Fruit fly (Drosophila melanogaster) whole organism, embryonic: ENCODE results near the gene sni.
A peak's percentile ranks its signal among the peaks of the same experiment; 100 is the strongest.

Source experiments
- ATbp ChIP-seq: fragments of 200-800 bp; sonication (Bioruptor generic); optimal IDR thresholded peaks from 2 replicates; lab custom pipeline; 2017; ENCODE audit warnings: missing biosample characterization, mild to moderate bottlenecking, missing genetic modification characterization, missing genetic modification reagents
- CG10147 ChIP-seq: fragments of 200-800 bp; sonication (Bioruptor generic); optimal IDR thresholded peaks from 2 replicates; lab custom pipeline; 2019; ENCODE audit warnings: missing biosample characterization, mild to moderate bottlenecking, missing genetic modification characterization, moderate library complexity
- CG10366 ChIP-seq: fragments of 200-800 bp; sonication (Bioruptor generic); IDR thresholded peaks from 2 replicates; pipeline ENCODE4 v1.3.6; 2022; ENCODE audit warnings: missing biosample characterization, missing genetic modification characterization
- CG10462 ChIP-seq: fragments of 200-800 bp; sonication (Bioruptor generic); optimal IDR thresholded peaks from 2 replicates; lab custom pipeline; 2016; ENCODE audit warnings: missing biosample characterization, missing genetic modification characterization
- CG10654 ChIP-seq: fragments of 200-800 bp; sonication (Bioruptor generic); optimal IDR thresholded peaks from 2 replicates; lab custom pipeline; 2016; ENCODE audit warnings: missing biosample characterization, missing genetic modification characterization
- CG10979 ChIP-seq: fragments of 200-800 bp; sonication (Bioruptor generic); optimal IDR thresholded peaks from 2 replicates; lab custom pipeline; 2018; ENCODE audit warnings: missing biosample characterization, mild to moderate bottlenecking, missing genetic modification characterization, moderate library complexity
- CG11398 ChIP-seq: fragments of 200-800 bp; sonication (Bioruptor generic); optimal IDR thresholded peaks from 2 replicates; lab custom pipeline; 2016; ENCODE audit warnings: missing biosample characterization, missing genetic modification characterization
- CG12236 ChIP-seq: fragments of 200-800 bp; sonication (Bioruptor generic); optimal IDR thresholded peaks from 2 replicates; lab custom pipeline; 2016; ENCODE audit warnings: missing biosample characterization, missing genetic modification characterization
- CG14710 ChIP-seq: fragments of 200-800 bp; sonication (Bioruptor generic); optimal IDR thresholded peaks from 3 replicates; lab custom pipeline; 2019; ENCODE audit warnings: missing biosample characterization, mild to moderate bottlenecking, missing genetic modification characterization, moderate library complexity
- CG1529 ChIP-seq: fragments of 200-800 bp; sonication (Bioruptor generic); optimal IDR thresholded peaks from 3 replicates; lab custom pipeline; 2018; ENCODE audit warnings: missing biosample characterization, missing genetic modification characterization
- CG1603 ChIP-seq: fragments of 200-800 bp; sonication (Bioruptor generic); optimal IDR thresholded peaks from 2 replicates; lab custom pipeline; 2019; ENCODE audit warnings: missing biosample characterization, mild to moderate bottlenecking, missing genetic modification characterization, moderate library complexity
- CG16813 ChIP-seq: fragments of 200-800 bp; sonication (Bioruptor generic); IDR thresholded peaks from 3 replicates; pipeline ENCODE4 v1.3.6; 2022; ENCODE audit warnings: missing biosample characterization, missing genetic modification characterization; ENCODE audit not compliant: partially characterized antibody
- CG17359 ChIP-seq: fragments of 200-800 bp; sonication (Bioruptor generic); optimal IDR thresholded peaks from 3 replicates; lab custom pipeline; 2018; ENCODE audit warnings: missing biosample characterization, mild to moderate bottlenecking, missing genetic modification characterization, moderate library complexity
- CG17361 ChIP-seq: fragments of 200-800 bp; sonication (Bioruptor generic); IDR thresholded peaks from 3 replicates; pipeline ENCODE4 v1.3.6; 2022; ENCODE audit warnings: missing biosample characterization, missing genetic modification characterization
- CG17385 ChIP-seq: fragments of 200-800 bp; sonication (Bioruptor generic); optimal IDR thresholded peaks from 3 replicates; lab custom pipeline; 2018; ENCODE audit warnings: missing biosample characterization, mild to moderate bottlenecking, missing genetic modification characterization
- CG17829 ChIP-seq: fragments of 200-800 bp; optimal IDR thresholded peaks from 2 replicates; lab custom pipeline; 2019; ENCODE audit warnings: missing biosample characterization, mild to moderate bottlenecking, missing genetic modification characterization, moderate library complexity
- CG1792 ChIP-seq: fragments of 200-800 bp; sonication (Bioruptor generic); optimal IDR thresholded peaks from 2 replicates; lab custom pipeline; 2016; ENCODE audit warnings: missing biosample characterization, missing genetic modification characterization
- CG18262 ChIP-seq: fragments of 200-800 bp; optimal IDR thresholded peaks from 3 replicates; lab custom pipeline; 2019; ENCODE audit warnings: missing biosample characterization, mild to moderate bottlenecking, missing genetic modification characterization, moderate library complexity
- CG18619 ChIP-seq: fragments of 200-800 bp; sonication (Bioruptor generic); optimal IDR thresholded peaks from 3 replicates; lab custom pipeline; 2017; ENCODE audit warnings: missing biosample characterization, mild to moderate bottlenecking, missing genetic modification characterization
- CG2129 ChIP-seq: fragments of 200-800 bp; sonication (Bioruptor generic); IDR thresholded peaks from 2 replicates; pipeline ENCODE4 v1.3.6; 2022; ENCODE audit warnings: missing biosample characterization, missing genetic modification characterization; ENCODE audit not compliant: partially characterized antibody
- CG2889 ChIP-seq: fragments of 200-800 bp; sonication (Bioruptor generic); IDR thresholded peaks from 3 replicates; pipeline ENCODE4 v1.3.6; 2022; ENCODE audit warnings: missing biosample characterization, missing genetic modification characterization
- CG31388 ChIP-seq: fragments of 200-800 bp; sonication (Bioruptor generic); optimal IDR thresholded peaks from 2 replicates; lab custom pipeline; 2016; ENCODE audit warnings: missing biosample characterization, missing genetic modification characterization
- CG33557 ChIP-seq: fragments of 200-800 bp; sonication (Bioruptor generic); optimal IDR thresholded peaks from 2 replicates; lab custom pipeline; 2019; ENCODE audit warnings: missing biosample characterization, mild to moderate bottlenecking, missing genetic modification characterization, moderate library complexity
- CG4424 ChIP-seq: fragments of 200-800 bp; sonication (Bioruptor generic); optimal IDR thresholded peaks from 3 replicates; lab custom pipeline; 2016; ENCODE audit warnings: missing biosample characterization, missing genetic modification characterization
- CG6765 ChIP-seq: fragments of 200-800 bp; sonication (Bioruptor generic); optimal IDR thresholded peaks from 3 replicates; lab custom pipeline; 2017; ENCODE audit warnings: missing biosample characterization, mild to moderate bottlenecking, missing genetic modification characterization
- Camta ChIP-seq: fragments of 200-800 bp; sonication (Bioruptor generic); optimal IDR thresholded peaks from 2 replicates; lab custom pipeline; 2016; ENCODE audit warnings: missing biosample characterization, missing genetic modification characterization
- Dad ChIP-seq: fragments of 200-800 bp; sonication (Bioruptor generic); optimal IDR thresholded peaks from 3 replicates; lab custom pipeline; 2016; ENCODE audit warnings: missing biosample characterization, missing genetic modification characterization
- Doc3 ChIP-seq: fragments of 200-800 bp; sonication (Bioruptor generic); IDR thresholded peaks from 3 replicates; pipeline ENCODE4 v1.3.6; 2022; ENCODE audit warnings: missing biosample characterization, missing genetic modification characterization; ENCODE audit not compliant: partially characterized antibody
- Eip74EF ChIP-seq, 2 experiments: fragments of 200-800 bp in 1 of 2; fragments of >200 bp in 1 of 2; sonication (Bioruptor generic) in 1 of 2; optimal IDR thresholded peaks; 2 replicates each; lab custom pipeline; 2017 to 2019; ENCODE audit warnings: missing biosample characterization in 2 of 2, missing genetic modification characterization in 2 of 2, mild to moderate bottlenecking in 1 of 2, moderate library complexity in 1 of 2
- Hmr ChIP-seq: fragments of 200-800 bp; sonication (Bioruptor generic); optimal IDR thresholded peaks from 3 replicates; lab custom pipeline; 2017; ENCODE audit warnings: mild to moderate bottlenecking, missing biosample characterization, missing genetic modification reagents, missing genetic modification characterization
- Hsf ChIP-seq: fragments of 200-800 bp; sonication (Bioruptor generic); optimal IDR thresholded peaks from 3 replicates; lab custom pipeline; 2016; ENCODE audit warnings: missing biosample characterization, missing genetic modification characterization
- Lhr ChIP-seq: fragments of 200-800 bp; sonication (Bioruptor generic); optimal IDR thresholded peaks from 3 replicates; lab custom pipeline; 2017; ENCODE audit warnings: mild to moderate bottlenecking, missing biosample characterization, missing genetic modification reagents, missing genetic modification characterization
- chn ChIP-seq: fragments of 200-800 bp; sonication (Bioruptor generic); optimal IDR thresholded peaks from 2 replicates; lab custom pipeline; 2016; ENCODE audit warnings: missing biosample characterization, missing genetic modification characterization
- corto ChIP-seq: fragments of 200-800 bp; sonication (Bioruptor generic); optimal IDR thresholded peaks from 2 replicates; lab custom pipeline; 2016; ENCODE audit warnings: missing biosample characterization, mild to moderate bottlenecking, missing genetic modification characterization, moderate library complexity
- crol ChIP-seq: fragments of 200-800 bp; sonication (Bioruptor generic); IDR thresholded peaks from 2 replicates; pipeline ENCODE4 v1.3.6; 2022; ENCODE audit warnings: missing biosample characterization, missing genetic modification characterization
- fd64A ChIP-seq: fragments of 200-800 bp; sonication (Bioruptor generic); optimal IDR thresholded peaks from 3 replicates; lab custom pipeline; 2018; ENCODE audit warnings: missing biosample characterization, mild to moderate bottlenecking, missing genetic modification characterization
- fd96Cb ChIP-seq: fragments of 200-800 bp; sonication (Bioruptor generic); optimal IDR thresholded peaks from 2 replicates; lab custom pipeline; 2018; ENCODE audit warnings: missing biosample characterization, mild to moderate bottlenecking, missing genetic modification characterization, moderate library complexity
- gfzf ChIP-seq: fragments of 200-800 bp; sonication (Bioruptor generic); optimal IDR thresholded peaks from 2 replicates; lab custom pipeline; 2016; ENCODE audit warnings: missing biosample characterization, mild to moderate bottlenecking, missing genetic modification characterization, moderate library complexity
- hb ChIP-seq: fragments of 200-800 bp; sonication (Bioruptor generic); IDR thresholded peaks from 3 replicates; pipeline ENCODE4 v1.3.6; 2022; ENCODE audit warnings: missing biosample characterization, missing genetic modification characterization; ENCODE audit not compliant: partially characterized antibody
- her ChIP-seq: fragments of 200-800 bp; sonication (Bioruptor generic); optimal IDR thresholded peaks from 2 replicates; lab custom pipeline; 2016; ENCODE audit warnings: missing biosample characterization, missing genetic modification characterization
- ind ChIP-seq: fragments of 200-800 bp; sonication (Bioruptor generic); optimal IDR thresholded peaks from 3 replicates; lab custom pipeline; 2016; ENCODE audit warnings: missing biosample characterization, missing genetic modification characterization
- jigr1 ChIP-seq: fragments of 200-800 bp; sonication (Bioruptor generic); IDR thresholded peaks from 3 replicates; pipeline ENCODE4 v1.3.6; 2022; ENCODE audit warnings: missing biosample characterization, missing genetic modification characterization
- klu ChIP-seq: fragments of 200-800 bp; sonication (Bioruptor generic); IDR thresholded peaks from 2 replicates; pipeline ENCODE4 v1.3.6; 2022; ENCODE audit warnings: missing biosample characterization, missing genetic modification characterization
- nmo ChIP-seq: fragments of 200-800 bp; sonication (Bioruptor generic); optimal IDR thresholded peaks from 2 replicates; lab custom pipeline; 2018; ENCODE audit warnings: missing biosample characterization, mild to moderate bottlenecking, missing genetic modification characterization, moderate library complexity
- pita ChIP-seq: fragments of 200-800 bp; sonication (Bioruptor generic); optimal IDR thresholded peaks from 2 replicates; lab custom pipeline; 2017; ENCODE audit warnings: missing biosample characterization, mild to moderate bottlenecking, missing genetic modification characterization
- ro ChIP-seq: fragments of 200-800 bp; sonication (Bioruptor generic); IDR thresholded peaks from 2 replicates; pipeline ENCODE4 v1.3.6; 2022; ENCODE audit warnings: missing biosample characterization, missing genetic modification characterization
- seq ChIP-seq: fragments of 200-800 bp; sonication (Bioruptor generic); IDR thresholded peaks from 2 replicates; pipeline ENCODE4 v1.3.6; 2022; ENCODE audit warnings: missing biosample characterization, missing genetic modification characterization
- trem ChIP-seq: fragments of 200-800 bp; optimal IDR thresholded peaks from 3 replicates; lab custom pipeline; 2019; ENCODE audit warnings: missing biosample characterization, mild to moderate bottlenecking, missing genetic modification characterization, moderate library complexity

sni gene

dm6 chrX:8254739-8255326 is 11.0 kb upstream of the sni start (continued):
- TF ChIP-seq CG10147 (GFP tag; lab: Kevin White, UChicago): no peak
- 0 out of 2 replicates have a peak, but pooled peaks have one; percentile 31 for TF ChIP-seq seq (GFP tag; lab: Robert Waterston, UW)
- no peak for TF ChIP-seq CG17829 (tag; lab: Kevin White, UChicago)
- TF ChIP-seq CG31388 (GFP tag; lab: Kevin White, UChicago): no peak
- TF ChIP-seq CG17359 (tag; lab: Kevin White, UChicago): peak; percentile 30
- no peak for TF ChIP-seq CG18262 (tag; lab: Kevin White, UChicago)
- TF ChIP-seq jigr1: no peak
- peak; percentile 27; the same call in 1 of the 2 replicates for TF ChIP-seq CG10366 (GFP tag; lab: Robert Waterston, UW)
- no peak for TF ChIP-seq CG14710
- TF ChIP-seq CG18619: no peak
- no peak for TF ChIP-seq crol (GFP tag; lab: Robert Waterston, UW)

- no peak for TF ChIP-seq CG6765 (GFP tag; lab: Kevin White, UChicago)
- TF ChIP-seq CG10654 (GFP tag; lab: Kevin White, UChicago): no peak
- peak; percentile 20 for TF ChIP-seq CG1603
- no peak for TF ChIP-seq CG1792 (GFP tag; lab: Kevin White, UChicago)
- TF ChIP-seq pita (GFP tag; lab: Kevin White, UChicago): no peak
- TF ChIP-seq hb (GFP tag; lab: Robert Waterston, UW): no peak
- peak; percentile 17 for TF ChIP-seq corto (GFP tag; lab: Kevin White, UChicago)
- TF ChIP-seq CG10979 (tag; lab: Kevin White, UChicago): peak; percentile 56
- TF ChIP-seq Lhr: no peak
- no peak for TF ChIP-seq Dad
- no peak for TF ChIP-seq klu (GFP tag; lab: Robert Waterston, UW)
- TF ChIP-seq her (GFP tag; lab: Kevin White, UChicago): no peak
- no peak for TF ChIP-seq Hmr (GFP tag; lab: Kevin White, UChicago)
- no peak for TF ChIP-seq Camta
- no peak for TF ChIP-seq CG16813 (GFP tag; lab: Robert Waterston, UW)
- peak; percentile 17 for TF ChIP-seq nmo (GFP tag; lab: Kevin White, UChicago)
- no peak for TF ChIP-seq ATbp (GFP tag; lab: Kevin White, UChicago)
- TF ChIP-seq CG4424 (GFP tag; lab: Kevin White, UChicago): peak; percentile 28
- TF ChIP-seq Doc3 (GFP tag; lab: Robert Waterston, UW): no peak
- no peak for TF ChIP-seq ind (GFP tag; lab: Kevin White, UChicago)
- TF ChIP-seq fd96Cb (tag; lab: Kevin White, UChicago): peak; percentile 14
- peak; percentile 44; the same call in 1 of the 3 replicates for TF ChIP-seq CG17361 (GFP tag; lab: Robert Waterston, UW)
- TF ChIP-seq ro (GFP tag; lab: Robert Waterston, UW): no peak
- no peak for TF ChIP-seq Eip74EF (GFP tag; optimal IDR thresholded peaks at IDR 0.05; lab: Kevin White, UChicago)
- TF ChIP-seq CG10462 (GFP tag; lab: Kevin White, UChicago): no peak
- TF ChIP-seq Hsf (GFP tag; lab: Kevin White, UChicago): no peak
- peak; percentile 26 for TF ChIP-seq trem
- no peak for TF ChIP-seq CG11398 (GFP tag; lab: Kevin White, UChicago)
- no peak for TF ChIP-seq CG2889
- peak; percentile 19 for TF ChIP-seq fd64A (GFP tag; lab: Kevin White, UChicago)
- no peak for TF ChIP-seq chn
- TF ChIP-seq CG12236: no peak
- TF ChIP-seq CG2129: no peak
- peak; percentile 25 for TF ChIP-seq CG1529 (GFP tag; lab: Kevin White, UChicago)
- TF ChIP-seq CG17385 (GFP tag; lab: Kevin White, UChicago): peak; percentile 16
- TF ChIP-seq gfzf (GFP tag; lab: Kevin White, UChicago): no peak
- no peak for TF ChIP-seq CG33557 (GFP tag; lab: Kevin White, UChicago)
These were observed 8.6 kb upstream of the sni start, which contains the start of gene CG1632 for dm6 chrX:8252284-8252886. CG1632 (plus strand) TSS chrX:8252670.
